Fruit fly (Drosophila melanogaster): ENCODE results near the gene Hsp68.
A peak's percentile ranks its signal among the peaks of the same experiment; 100 is the strongest.

The Hsp68 gene

DNA sequence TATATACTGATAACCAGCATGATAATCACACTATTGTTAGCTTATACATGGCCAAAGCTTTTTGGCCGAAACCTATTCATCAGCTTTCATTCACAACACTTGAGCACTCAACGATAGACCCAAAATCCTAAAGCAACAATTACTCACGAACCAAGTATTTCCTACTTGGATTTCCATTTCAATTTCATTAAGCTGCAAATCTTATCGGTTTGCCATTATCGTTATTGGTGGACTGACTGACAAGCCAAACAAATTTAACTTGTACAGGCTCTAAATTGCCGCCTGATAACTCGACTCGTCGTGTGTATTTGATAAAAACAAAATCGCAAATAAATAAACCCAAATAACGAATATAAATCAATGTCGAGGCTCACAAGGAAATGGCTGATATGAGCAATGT lies 27.9 kb upstream of the Hsp68 start (continued):
- TF ChIP-seq inv (GFP tag; IDR thresholded peaks at IDR 0.05; ENCODE audit: partially characterized antibody) (no peak), CG11398 (GFP tag; optimal IDR thresholded peaks at IDR 0.05) (no peak), toy (GFP tag; IDR thresholded peaks at IDR 0.05) (no peak), schlank (tag; optimal IDR thresholded peaks at IDR 0.05) (no peak), fd102C (GFP tag; optimal IDR thresholded peaks at IDR 0.05) (no peak), tgo (GFP tag; IDR thresholded peaks at IDR 0.05) (no peak), GATAe (GFP tag; conservative IDR thresholded peaks at IDR 0.05) (peak; percentile 19; the same call in 1 of the 2 replicates), ro (GFP tag; IDR thresholded peaks at IDR 0.05) (no peak), Fer3 (tag; optimal IDR thresholded peaks at IDR 0.05) (no peak), CG8388 (GFP tag; optimal IDR thresholded peaks at IDR 0.05) (no peak), trh (GFP tag; optimal IDR thresholded peaks at IDR 0.05) (no peak), Usf (GFP tag; optimal IDR thresholded peaks at IDR 0.05) (no peak), Pdp1 (GFP tag; optimal IDR thresholded peaks at IDR 0.05) (no peak), CG2875 (GFP tag; optimal IDR thresholded peaks at IDR 0.05) (no peak), Dip2 (GFP tag; IDR thresholded peaks at IDR 0.05) (no peak), zfh2 (GFP tag; optimal IDR thresholded peaks at IDR 0.05) (no peak), CG16813 (GFP tag; IDR thresholded peaks at IDR 0.05; ENCODE audit: partially characterized antibody) (no peak), CG2889 (GFP tag; IDR thresholded peaks at IDR 0.05) (no peak), amos (GFP tag; IDR thresholded peaks at IDR 0.05; ENCODE audit: partially characterized antibody) (no peak), HmgZ (tag; optimal IDR thresholded peaks at IDR 0.05) (peak; percentile 26), CG17361 (GFP tag; IDR thresholded peaks at IDR 0.05) (no peak), CG14710 (tag; optimal IDR thresholded peaks at IDR 0.05) (no peak), CG34376 (GFP tag; optimal IDR thresholded peaks at IDR 0.05) (peak; percentile 82), NFAT (GFP tag; IDR thresholded peaks at IDR 0.05) (no peak), ci (GFP tag; IDR thresholded peaks at IDR 0.05) (no peak), CG4328 (GFP tag; optimal IDR thresholded peaks at IDR 0.05) (no peak), ab (GFP tag; optimal IDR thresholded peaks at IDR 0.05) (no peak), CG32767 (GFP tag; IDR thresholded peaks at IDR 0.05) (no peak), CG18599 (GFP tag; optimal IDR thresholded peaks at IDR 0.05) (peak; percentile 16), Trl (optimal IDR thresholded peaks at IDR 0.05) (no peak), Trl (GFP tag; optimal IDR thresholded peaks at IDR 0.05) (no peak), oc (tag; optimal IDR thresholded peaks at IDR 0.05) (no peak), lab (GFP tag; optimal IDR thresholded peaks at IDR 0.05) (peak; percentile 14), mirr (GFP tag; optimal IDR thresholded peaks at IDR 0.05) (peak; percentile 94), HLHmδ (GFP tag; optimal IDR thresholded peaks at IDR 0.05) (no peak), gcm (GFP tag; optimal IDR thresholded peaks at IDR 0.05) (no peak), ewg (GFP tag; optimal IDR thresholded peaks at IDR 0.05) (no peak), bcd (GFP tag; optimal IDR thresholded peaks at IDR 0.05) (no peak), slp2 (GFP tag; optimal IDR thresholded peaks at IDR 0.05) (no peak), sd (tag; optimal IDR thresholded peaks at IDR 0.05) (peak; percentile 94), CG11247 (GFP tag; IDR thresholded peaks at IDR 0.05) (no peak), dmrt11E (tag; optimal IDR thresholded peaks at IDR 0.05) (no peak), Max (GFP tag; optimal IDR thresholded peaks at IDR 0.05) (no peak), CG42726 (GFP tag; IDR thresholded peaks at IDR 0.05; ENCODE audit: partially characterized antibody) (no peak), CG2678 (tag; optimal IDR thresholded peaks at IDR 0.05) (no peak), sisA (GFP tag; IDR thresholded peaks at IDR 0.05) (no peak), CG4820 (GFP tag; optimal IDR thresholded peaks at IDR 0.05) (no peak), psq (GFP tag; optimal IDR thresholded peaks at IDR 0.05) (no peak), CG13123 (GFP tag; optimal IDR thresholded peaks at IDR 0.05) (no peak), CG14667 (GFP tag; IDR thresholded peaks at IDR 0.05) (no peak), p53 (GFP tag; optimal IDR thresholded peaks at IDR 0.05) (no peak), Oaz (GFP tag; IDR thresholded peaks at IDR 0.05) (no peak)

Data from whole organism, embryonic.